Worm (Caenorhabditis elegans): Measurements from ENCODE around the gene grd-16.

The grd-16 gene

ce11 chrIV:2467378-2467777, 9.1 kb upstream of the grd-16 start, which contains the start of gene ilys-2:
Gene ilys-2 (plus strand): TSS chrIV:2467678.
- TF ChIP-seq cog-1 (tag; optimal IDR thresholded peaks at IDR 0.05) (no peak), med-1 (GFP tag; optimal IDR thresholded peaks at IDR 0.05; ENCODE audit: insufficient read depth) (no peak), ztf-29 (GFP tag; IDR thresholded peaks at IDR 0.05) (no peak)

- TF ChIP-seq ztf-29 (GFP tag; IDR thresholded peaks at IDR 0.05) (no peak), med-1 (GFP tag; optimal IDR thresholded peaks at IDR 0.05; ENCODE audit: insufficient read depth) (no peak), tab-1 (GFP tag; IDR thresholded peaks at IDR 0.05) (no peak), klf-2 (GFP tag; conservative IDR thresholded peaks at IDR 0.05) (no peak), T22C8.4 (GFP tag; IDR thresholded peaks at IDR 0.05) (no peak), ztf-23 (GFP tag; IDR thresholded peaks at IDR 0.05) (no peak), ref-1 (GFP tag; conservative IDR thresholded peaks at IDR 0.05) (no peak), flt-1 (GFP tag; IDR thresholded peaks at IDR 0.05) (no peak)
Measured at ce11 chrIV:2470114-2470513, 6.4 kb upstream of the grd-16 start, which contains the start of gene ilys-1. Gene ilys-1 (plus strand): TSS chrIV:2470414.

ce11 chrIV:2481955-2482354, 5.5 kb downstream of the grd-16 start, which contains the start of gene Y69A2AL.2:
Gene Y69A2AL.2 (plus strand): TSS chrIV:2482255.
- TF ChIP-seq flt-1 (GFP tag; IDR thresholded peaks at IDR 0.05) (no peak), ref-1 (GFP tag; conservative IDR thresholded peaks at IDR 0.05) (no peak), ztf-29 (GFP tag; IDR thresholded peaks at IDR 0.05) (no peak), cog-1 (tag; optimal IDR thresholded peaks at IDR 0.05) (no peak), tab-1 (GFP tag; IDR thresholded peaks at IDR 0.05) (no peak), klf-2 (GFP tag; conservative IDR thresholded peaks at IDR 0.05) (no peak), T22C8.4 (GFP tag; IDR thresholded peaks at IDR 0.05) (no peak)

ce11 chrIV:2488520-2488919, 12.0 kb downstream of the grd-16 start, which contains the start of gene Y69A2AR.19:
Gene Y69A2AR.19 (plus strand): TSS chrIV:2488820.
- no peak for TF ChIP-seq T22C8.4 (GFP tag; IDR thresholded peaks at IDR 0.05)
- TF ChIP-seq ztf-23 (GFP tag; IDR thresholded peaks at IDR 0.05): no peak
- no peak for TF ChIP-seq ztf-29 (GFP tag; IDR thresholded peaks at IDR 0.05)
- TF ChIP-seq flt-1 (GFP tag; IDR thresholded peaks at IDR 0.05): no peak
- no peak for TF ChIP-seq med-1 (GFP tag; optimal IDR thresholded peaks at IDR 0.05; ENCODE audit: insufficient read depth)
- TF ChIP-seq tab-1 (GFP tag; IDR thresholded peaks at IDR 0.05): no peak
- no peak for TF ChIP-seq cog-1 (tag; optimal IDR thresholded peaks at IDR 0.05)
- TF ChIP-seq ref-1 (GFP tag; conservative IDR thresholded peaks at IDR 0.05): no peak
- no peak for TF ChIP-seq klf-2 (GFP tag; conservative IDR thresholded peaks at IDR 0.05)

- TF ChIP-seq ztf-29 (GFP tag; IDR thresholded peaks at IDR 0.05) (no peak), flt-1 (GFP tag; IDR thresholded peaks at IDR 0.05) (no peak), klf-2 (GFP tag; conservative IDR thresholded peaks at IDR 0.05) (no peak), tab-1 (GFP tag; IDR thresholded peaks at IDR 0.05) (no peak), ztf-23 (GFP tag; IDR thresholded peaks at IDR 0.05) (no peak), T22C8.4 (GFP tag; IDR thresholded peaks at IDR 0.05) (no peak), med-1 (GFP tag; optimal IDR thresholded peaks at IDR 0.05; ENCODE audit: insufficient read depth) (no peak), ref-1 (GFP tag; conservative IDR thresholded peaks at IDR 0.05) (no peak)
Measured at ce11 chrIV:2495118-2495785, 18.8 kb downstream of the grd-16 start, which contains the start of the genes ccdc-12 and Y69A2AR.18. Gene ccdc-12 (minus strand): TSS chrIV:2495174. Gene Y69A2AR.18 (plus strand): TSS chrIV:2495735.

- TF ChIP-seq tab-1 (GFP tag; IDR thresholded peaks at IDR 0.05): no peak
- TF ChIP-seq ref-1 (GFP tag; conservative IDR thresholded peaks at IDR 0.05): no peak
- TF ChIP-seq med-1 (GFP tag; optimal IDR thresholded peaks at IDR 0.05; ENCODE audit: insufficient read depth): no peak
- TF ChIP-seq cog-1 (tag; optimal IDR thresholded peaks at IDR 0.05): no peak
- no peak for TF ChIP-seq klf-2 (GFP tag; conservative IDR thresholded peaks at IDR 0.05)
- no peak for TF ChIP-seq ztf-29 (GFP tag; IDR thresholded peaks at IDR 0.05)
- no peak for TF ChIP-seq T22C8.4 (GFP tag; IDR thresholded peaks at IDR 0.05)
- no peak for TF ChIP-seq flt-1 (GFP tag; IDR thresholded peaks at IDR 0.05)
- no peak for TF ChIP-seq ztf-23 (GFP tag; IDR thresholded peaks at IDR 0.05)
Measured at ce11 chrIV:2496084-2496483, 19.6 kb downstream of the grd-16 start.

ce11 chrIV:2497615-2498183, 21.2 kb downstream of the grd-16 start, which contains the start of gene Y69A2AR.16:
Gene Y69A2AR.16 (plus strand): TSS chrIV:2497803.
- TF ChIP-seq klf-2 (GFP tag; conservative IDR thresholded peaks at IDR 0.05): no peak
- TF ChIP-seq cog-1 (tag; optimal IDR thresholded peaks at IDR 0.05): no peak
- no peak for TF ChIP-seq tab-1 (GFP tag; IDR thresholded peaks at IDR 0.05)
- TF ChIP-seq T22C8.4 (GFP tag; IDR thresholded peaks at IDR 0.05): no peak
- TF ChIP-seq med-1 (GFP tag; optimal IDR thresholded peaks at IDR 0.05; ENCODE audit: insufficient read depth): no peak
- no peak for TF ChIP-seq ztf-23 (GFP tag; IDR thresholded peaks at IDR 0.05)
- no peak for TF ChIP-seq ztf-29 (GFP tag; IDR thresholded peaks at IDR 0.05)
- no peak for TF ChIP-seq flt-1 (GFP tag; IDR thresholded peaks at IDR 0.05)
- TF ChIP-seq ref-1 (GFP tag; conservative IDR thresholded peaks at IDR 0.05): no peak

ce11 chrIV:2507824-2508223, 31.3 kb downstream of the grd-16 start, which contains the start of gene Y69A2AR.22:
Gene Y69A2AR.22 (minus strand): TSS chrIV:2507924.
- TF ChIP-seq cog-1 (tag; optimal IDR thresholded peaks at IDR 0.05) (no peak), med-1 (GFP tag; optimal IDR thresholded peaks at IDR 0.05; ENCODE audit: insufficient read depth) (no peak), ref-1 (GFP tag; conservative IDR thresholded peaks at IDR 0.05) (no peak), klf-2 (GFP tag; conservative IDR thresholded peaks at IDR 0.05) (no peak), flt-1 (GFP tag; IDR thresholded peaks at IDR 0.05) (no peak), ztf-29 (GFP tag; IDR thresholded peaks at IDR 0.05) (no peak), tab-1 (GFP tag; IDR thresholded peaks at IDR 0.05) (no peak)

- TF ChIP-seq ref-1 (GFP tag; conservative IDR thresholded peaks at IDR 0.05) (no peak), T22C8.4 (GFP tag; IDR thresholded peaks at IDR 0.05) (peak; percentile 79), tab-1 (GFP tag; IDR thresholded peaks at IDR 0.05) (no peak)
Measured at ce11 chrIV:2526836-2527235, 50.4 kb downstream of the grd-16 start.

- TF ChIP-seq T22C8.4 (GFP tag; IDR thresholded peaks at IDR 0.05): peak; percentile 26; the same call in 1 of the 2 replicates
Measured at ce11 chrIV:2528741-2529140, 52.3 kb downstream of the grd-16 start.

Measured in whole organism, midembryonic.